Fruit fly (Drosophila melanogaster) whole organism, embryonic: ENCODE results near the gene Nup37.

Experiments used
- Atf6 ChIP-seq: fragments of 200-800 bp; sonication (Bioruptor generic); IDR thresholded peaks from 2 replicates; pipeline ENCODE4 v1.3.6; 2022; ENCODE audit warnings: missing biosample characterization, missing genetic modification characterization
- CG10209 ChIP-seq: fragments of 200-800 bp; sonication (Bioruptor generic); optimal IDR thresholded peaks from 3 replicates; lab custom pipeline; 2017; ENCODE audit warnings: missing biosample characterization, mild to moderate bottlenecking, missing genetic modification characterization, missing genetic modification reagents
- CG10321 ChIP-seq: fragments of 200-800 bp; sonication (Bioruptor generic); IDR thresholded peaks from 2 replicates; pipeline ENCODE4 v1.3.6; 2022; ENCODE audit warnings: missing biosample characterization, missing genetic modification characterization
- CG10431 ChIP-seq: fragments of 200-800 bp; sonication (Bioruptor generic); optimal IDR thresholded peaks from 3 replicates; lab custom pipeline; 2018; ENCODE audit warnings: missing biosample characterization, mild to moderate bottlenecking, missing genetic modification characterization
- CG11456 ChIP-seq: fragments of 200-800 bp; sonication (Bioruptor generic); IDR thresholded peaks from 3 replicates; pipeline ENCODE4 v1.3.6; 2022; ENCODE audit warnings: missing biosample characterization, missing genetic modification characterization
- CG12744 ChIP-seq: fragments of 200-800 bp; sonication (Bioruptor generic); optimal IDR thresholded peaks from 2 replicates; lab custom pipeline; 2016; ENCODE audit warnings: missing biosample characterization, missing genetic modification characterization
- CG12942 ChIP-seq: fragments of 200-800 bp; sonication (Bioruptor generic); optimal IDR thresholded peaks from 3 replicates; lab custom pipeline; 2016; ENCODE audit warnings: missing biosample characterization, missing genetic modification characterization
- CG13424 ChIP-seq: fragments of 200-800 bp; sonication (Bioruptor generic); optimal IDR thresholded peaks from 2 replicates; lab custom pipeline; 2019; ENCODE audit warnings: missing biosample characterization, mild to moderate bottlenecking, missing genetic modification characterization, moderate library complexity
- CG13624 ChIP-seq: fragments of 200-800 bp; sonication (Bioruptor generic); optimal IDR thresholded peaks from 2 replicates; lab custom pipeline; 2016; ENCODE audit warnings: missing biosample characterization, missing genetic modification characterization
- CG14667 ChIP-seq: fragments of 200-800 bp; sonication (Bioruptor generic); IDR thresholded peaks from 2 replicates; pipeline ENCODE4 v1.3.6; 2022; ENCODE audit warnings: missing biosample characterization, missing genetic modification characterization
- CG15011 ChIP-seq: fragments of 200-800 bp; sonication (Bioruptor generic); optimal IDR thresholded peaks from 3 replicates; lab custom pipeline; 2018; ENCODE audit warnings: missing biosample characterization, mild to moderate bottlenecking, missing genetic modification characterization
- CG6689 ChIP-seq: fragments of 200-800 bp; sonication (Bioruptor generic); IDR thresholded peaks from 2 replicates; pipeline ENCODE4 v1.3.6; 2022; ENCODE audit warnings: missing biosample characterization, missing genetic modification characterization
- CG6791 ChIP-seq: fragments of 200-800 bp; sonication (Bioruptor generic); IDR thresholded peaks from 3 replicates; pipeline ENCODE4 v1.3.6; 2022; ENCODE audit warnings: missing biosample characterization, missing genetic modification characterization; ENCODE audit not compliant: partially characterized antibody
- CG7357 ChIP-seq: fragments of 200-800 bp; sonication (Bioruptor generic); IDR thresholded peaks from 3 replicates; pipeline ENCODE4 v1.3.6; 2022; ENCODE audit warnings: missing biosample characterization, missing genetic modification characterization
- CG7372 ChIP-seq: fragments of 200-800 bp; sonication (Bioruptor generic); IDR thresholded peaks from 2 replicates; pipeline ENCODE4 v1.3.6; 2022; ENCODE audit warnings: missing biosample characterization, missing genetic modification characterization
- CG8359 ChIP-seq: fragments of 200-800 bp; sonication (Bioruptor generic); optimal IDR thresholded peaks from 2 replicates; lab custom pipeline; 2017; ENCODE audit warnings: missing biosample characterization, mild to moderate bottlenecking, missing genetic modification characterization, borderline replicate concordance
- CG9797 ChIP-seq: fragments of 200-800 bp; sonication (Bioruptor generic); optimal IDR thresholded peaks from 3 replicates; lab custom pipeline; 2018; ENCODE audit warnings: missing biosample characterization, mild to moderate bottlenecking, missing genetic modification characterization
- CTCF ChIP-seq: fragments of 200-800 bp; sonication (Bioruptor generic); optimal IDR thresholded peaks from 2 replicates; lab custom pipeline; 2017; ENCODE audit warnings: missing biosample characterization, mild to moderate bottlenecking, missing genetic modification characterization, moderate library complexity
- Camta ChIP-seq: fragments of 200-800 bp; sonication (Bioruptor generic); optimal IDR thresholded peaks from 2 replicates; lab custom pipeline; 2016; ENCODE audit warnings: missing biosample characterization, missing genetic modification characterization
- Dfd ChIP-seq, 2 experiments: fragments of >200 bp; optimal IDR thresholded peaks; 2 replicates each; lab custom pipeline; 2017; ENCODE audit warnings: missing biosample characterization in 2 of 2, missing genetic modification characterization in 2 of 2
- Doc2 ChIP-seq: fragments of 200-800 bp; sonication (Bioruptor generic); IDR thresholded peaks from 2 replicates; pipeline ENCODE4 v1.3.6; 2022; ENCODE audit warnings: missing biosample characterization, missing genetic modification characterization
- HLH54F ChIP-seq: fragments of 200-800 bp; sonication (Bioruptor generic); optimal IDR thresholded peaks from 3 replicates; lab custom pipeline; 2016; ENCODE audit warnings: missing biosample characterization, missing genetic modification characterization
- HLHmδ ChIP-seq: fragments of 200-800 bp; sonication (Bioruptor generic); optimal IDR thresholded peaks from 2 replicates; lab custom pipeline; 2018; ENCODE audit warnings: missing biosample characterization, mild to moderate bottlenecking, missing genetic modification characterization, moderate library complexity
- Hmr ChIP-seq: fragments of 200-800 bp; sonication (Bioruptor generic); optimal IDR thresholded peaks from 3 replicates; lab custom pipeline; 2017; ENCODE audit warnings: mild to moderate bottlenecking, missing biosample characterization, missing genetic modification reagents, missing genetic modification characterization
- Hr78 ChIP-seq, 2 experiments: fragments of 200-800 bp in 1 of 2; fragments of >200 bp in 1 of 2; sonication (Bioruptor generic) in 1 of 2; optimal IDR thresholded peaks; 2 replicates each; lab custom pipeline; 2017 to 2019; ENCODE audit warnings: missing biosample characterization in 2 of 2, missing genetic modification characterization in 2 of 2, mild to moderate bottlenecking in 1 of 2, moderate library complexity in 1 of 2
- MTF-1 ChIP-seq: fragments of 200-800 bp; sonication (Bioruptor generic); optimal IDR thresholded peaks from 2 replicates; lab custom pipeline; 2018; ENCODE audit warnings: missing biosample characterization, mild to moderate bottlenecking, missing genetic modification characterization, borderline replicate concordance
- Myb ChIP-seq: fragments of 200-800 bp; sonication (Bioruptor generic); optimal IDR thresholded peaks from 2 replicates; lab custom pipeline; 2016; ENCODE audit warnings: missing biosample characterization, missing genetic modification characterization
- Optix ChIP-seq: fragments of 200-800 bp; sonication (Bioruptor generic); IDR thresholded peaks from 3 replicates; pipeline ENCODE4 v1.3.6; 2022; ENCODE audit warnings: missing biosample characterization, missing genetic modification characterization
- Ptx1 ChIP-seq: fragments of 200-800 bp; sonication (Bioruptor generic); IDR thresholded peaks from 2 replicates; pipeline ENCODE4 v1.3.6; 2022; ENCODE audit warnings: missing biosample characterization, missing genetic modification characterization
- Side ChIP-seq: fragments of 200-800 bp; sonication (Bioruptor generic); optimal IDR thresholded peaks from 2 replicates; lab custom pipeline; 2016; ENCODE audit warnings: missing biosample characterization, missing genetic modification characterization
- Six4 ChIP-seq: fragments of 200-800 bp; sonication (Bioruptor generic); optimal IDR thresholded peaks from 2 replicates; lab custom pipeline; 2016; ENCODE audit warnings: missing biosample characterization, missing genetic modification characterization
- Taf1 ChIP-seq: fragments of 200-800 bp; sonication (Bioruptor generic); IDR thresholded peaks from 2 replicates; pipeline ENCODE4 v1.3.6; 2022; ENCODE audit warnings: missing biosample characterization, missing genetic modification characterization
- bcd ChIP-seq: fragments of 200-800 bp; sonication (Bioruptor generic); optimal IDR thresholded peaks from 2 replicates; lab custom pipeline; 2017; ENCODE audit warnings: missing biosample characterization, mild to moderate bottlenecking, missing genetic modification characterization
- br ChIP-seq: fragments of >200 bp; optimal IDR thresholded peaks from 2 replicates; lab custom pipeline; 2017
- ci ChIP-seq: fragments of 200-800 bp; sonication (Bioruptor generic); IDR thresholded peaks from 3 replicates; pipeline ENCODE4 v1.3.6; 2022; ENCODE audit warnings: missing biosample characterization, missing genetic modification characterization
- danr ChIP-seq: fragments of 200-800 bp; sonication (Bioruptor generic); IDR thresholded peaks from 2 replicates; pipeline ENCODE4 v1.3.6; 2022; ENCODE audit warnings: missing biosample characterization, missing genetic modification characterization
- ems ChIP-seq: fragments of 200-800 bp; sonication (Bioruptor generic); optimal IDR thresholded peaks from 3 replicates; lab custom pipeline; 2016; ENCODE audit warnings: missing biosample characterization, missing genetic modification characterization
- gcm ChIP-seq: fragments of 200-800 bp; sonication (Bioruptor generic); optimal IDR thresholded peaks from 2 replicates; lab custom pipeline; 2019; ENCODE audit warnings: missing biosample characterization, mild to moderate bottlenecking, missing genetic modification characterization, moderate library complexity
- h ChIP-seq: fragments of >200 bp; optimal IDR thresholded peaks from 2 replicates; lab custom pipeline; 2017
- hth ChIP-seq: fragments of >200 bp; optimal IDR thresholded peaks from 2 replicates; lab custom pipeline; 2017; ENCODE audit warnings: inconsistent platforms
- inv ChIP-seq: fragments of 200-800 bp; sonication (Bioruptor generic); IDR thresholded peaks from 2 replicates; pipeline ENCODE4 v1.3.6; 2022; ENCODE audit warnings: missing biosample characterization, missing genetic modification characterization; ENCODE audit not compliant: partially characterized antibody
- knrl ChIP-seq: fragments of 200-800 bp; sonication (Bioruptor generic); IDR thresholded peaks from 3 replicates; pipeline ENCODE4 v1.3.6; 2022; ENCODE audit warnings: missing biosample characterization, missing genetic modification characterization; ENCODE audit not compliant: partially characterized antibody
- nerfin-2 ChIP-seq: fragments of 200-800 bp; sonication (Bioruptor generic); IDR thresholded peaks from 2 replicates; pipeline ENCODE4 v1.3.6; 2022; ENCODE audit warnings: missing biosample characterization, missing genetic modification characterization; ENCODE audit not compliant: partially characterized antibody
- odd ChIP-seq: fragments of 200-800 bp; sonication (Bioruptor generic); optimal IDR thresholded peaks from 2 replicates; lab custom pipeline; 2017; ENCODE audit warnings: missing biosample characterization, mild to moderate bottlenecking, missing genetic modification characterization
- pb ChIP-seq: fragments of 200-800 bp; sonication (Bioruptor generic); optimal IDR thresholded peaks from 3 replicates; lab custom pipeline; 2016; ENCODE audit warnings: missing biosample characterization, missing genetic modification characterization
- prd ChIP-seq, 3 experiments: fragments of >200 bp in 2 of 3; fragments of 200-800 bp in 1 of 3; sonication (Bioruptor generic) in 1 of 3; optimal IDR thresholded peaks in 2 of 3; IDR thresholded peaks in 1 of 3; 2 replicates in 2 of 3; 3 replicates in 1 of 3; pipeline versions ENCODE4 v1.3.6 to Lab custom; 2017 to 2022; ENCODE audit warnings: missing biosample characterization in 1 of 3, missing genetic modification characterization in 1 of 3
- rib ChIP-seq: fragments of 200-800 bp; sonication (Bioruptor generic); IDR thresholded peaks from 2 replicates; pipeline ENCODE4 v1.3.6; 2022; ENCODE audit warnings: missing biosample characterization, missing genetic modification characterization
- tap ChIP-seq: fragments of 200-800 bp; optimal IDR thresholded peaks from 3 replicates; lab custom pipeline; 2019; ENCODE audit warnings: missing biosample characterization, mild to moderate bottlenecking, missing genetic modification characterization, moderate library complexity
- tgo ChIP-seq: fragments of 200-800 bp; sonication (Bioruptor generic); IDR thresholded peaks from 3 replicates; pipeline ENCODE4 v1.3.6; 2022; ENCODE audit warnings: missing biosample characterization, missing genetic modification characterization
- ttk ChIP-seq: fragments of 200-800 bp; sonication (Bioruptor generic); IDR thresholded peaks from 2 replicates; pipeline ENCODE4 v2.1.2; 2022; ENCODE audit warnings: missing biosample characterization, missing genetic modification characterization
- usp ChIP-seq: fragments of >200 bp; optimal IDR thresholded peaks from 2 replicates; lab custom pipeline; 2017; ENCODE audit warnings: missing biosample characterization, missing genetic modification characterization
- wdn ChIP-seq: fragments of 200-800 bp; sonication (Bioruptor generic); IDR thresholded peaks from 2 replicates; pipeline ENCODE4 v1.3.6; 2022; ENCODE audit warnings: missing biosample characterization, missing genetic modification characterization
- wor ChIP-seq: fragments of 200-800 bp; sonication (Bioruptor generic); IDR thresholded peaks from 2 replicates; pipeline ENCODE4 v1.3.6; 2022; ENCODE audit warnings: missing biosample characterization, missing genetic modification characterization

Gene Nup37

dm6 chr3R:25215123-25215522 is 32.3 kb upstream of the Nup37 start, which contains the start of gene Saysd1 (continued):
- TF ChIP-seq inv (GFP tag; lab: Robert Waterston, UW) (peak; percentile 60; the same call in 1 of the 2 replicates), CTCF (GFP tag; lab: Kevin White, UChicago) (no peak), CG11456 (GFP tag; lab: Robert Waterston, UW) (no peak), CG12744 (GFP tag; lab: Kevin White, UChicago) (no peak), wor (GFP tag; lab: Robert Waterston, UW) (no peak), MTF-1 (GFP tag; lab: Kevin White, UChicago) (no peak), Hr78 (GFP tag; optimal IDR thresholded peaks at IDR 0.05; lab: Kevin White, UChicago) (no peak), nerfin-2 (GFP tag; lab: Robert Waterston, UW) (peak; percentile 71), odd (no peak), ttk (GFP tag; lab: Robert Waterston, UW) (no peak), CG10321 (GFP tag; lab: Robert Waterston, UW) (no peak), Myb (GFP tag; lab: Kevin White, UChicago) (peak; percentile 51), CG7357 (no peak), Atf6 (GFP tag; lab: Robert Waterston, UW) (no peak), CG15011 (GFP tag; lab: Kevin White, UChicago) (no peak), prd (optimal IDR thresholded peaks at IDR 0.05; lab: Kevin White, UChicago) (no peak), prd (GFP tag; IDR thresholded peaks at IDR 0.05; lab: Robert Waterston, UW) (peak; percentile 48), CG8359 (GFP tag; lab: Kevin White, UChicago) (no peak), wdn (GFP tag; lab: Robert Waterston, UW) (no peak), knrl (GFP tag; lab: Robert Waterston, UW) (peak; percentile 81), CG9797 (GFP tag; lab: Kevin White, UChicago) (no peak), rib (GFP tag; lab: Robert Waterston, UW) (no peak), Camta (peak; percentile 4), HLH54F (no peak), ems (no peak), HLHmδ (no peak), bcd (GFP tag; lab: Kevin White, UChicago) (peak; percentile 38), pb (peak; percentile 7), Dfd (GFP tag; optimal IDR thresholded peaks at IDR 0.05; lab: Kevin White, UChicago) (no peak), CG12942 (GFP tag; lab: Kevin White, UChicago) (no peak), CG6791 (GFP tag; lab: Robert Waterston, UW) (peak; percentile 92), CG10431 (GFP tag; lab: Kevin White, UChicago) (no peak), Side (GFP tag; lab: Kevin White, UChicago) (no peak), tap (tag; lab: Kevin White, UChicago) (no peak), Optix (GFP tag; lab: Robert Waterston, UW) (no peak), Taf1 (GFP tag; lab: Robert Waterston, UW) (no peak), danr (no peak), CG13424 (tag; lab: Kevin White, UChicago) (no peak), usp (GFP tag; lab: Kevin White, UChicago) (no peak), tgo (peak; percentile 21; the same call in 2 of the 3 replicates), h (lab: Kevin White, UChicago) (no peak), Hmr (GFP tag; lab: Kevin White, UChicago) (no peak), CG13624 (GFP tag; lab: Kevin White, UChicago) (peak; percentile 64), ci (GFP tag; lab: Robert Waterston, UW) (0 out of 3 replicates have a peak, but pooled peaks have one; percentile 17), CG10209 (GFP tag; lab: Kevin White, UChicago) (no peak), hth (lab: Kevin White, UChicago) (no peak), gcm (GFP tag; lab: Kevin White, UChicago) (no peak), CG7372 (GFP tag; lab: Robert Waterston, UW) (no peak), Six4 (GFP tag; lab: Kevin White, UChicago) (peak; percentile 13), br (lab: Kevin White, UChicago) (no peak), Ptx1 (GFP tag; lab: Robert Waterston, UW) (peak; percentile 66), Doc2 (GFP tag; lab: Robert Waterston, UW) (no peak), CG14667 (GFP tag; lab: Robert Waterston, UW) (no peak), CG6689 (GFP tag; lab: Robert Waterston, UW) (0 out of 2 replicates have a peak, but pooled peaks have one; percentile 21)
